Fruit fly (Drosophila melanogaster): ENCODE results near the gene CAH5.

CAH5 gene

dm6 chr3R:31308855-31309646 is 46.7 kb downstream of the CAH5 start (continued):
- no peak for TF ChIP-seq eyg (GFP tag; optimal IDR thresholded peaks at IDR 0.05)
- no peak for TF ChIP-seq CG2889 (GFP tag; IDR thresholded peaks at IDR 0.05)
- TF ChIP-seq Atf-2 (GFP tag; optimal IDR thresholded peaks at IDR 0.05): no peak
- 0 out of 3 replicates have a peak, but pooled peaks have one; percentile 43 for TF ChIP-seq CG17361 (GFP tag; IDR thresholded peaks at IDR 0.05)
- TF ChIP-seq CG17186 (GFP tag; optimal IDR thresholded peaks at IDR 0.05): no peak
- TF ChIP-seq CG12236 (GFP tag; optimal IDR thresholded peaks at IDR 0.05): peak; percentile 50
- peak; percentile 52 for TF ChIP-seq Sox100B (GFP tag; optimal IDR thresholded peaks at IDR 0.05)
- no peak for TF ChIP-seq CG14860 (GFP tag; IDR thresholded peaks at IDR 0.05; ENCODE audit: partially characterized antibody)
- TF ChIP-seq Sox102F (GFP tag; optimal IDR thresholded peaks at IDR 0.05): peak; percentile 30
- TF ChIP-seq Nf-YA (GFP tag; IDR thresholded peaks at IDR 0.05): 0 out of 2 replicates have a peak, but pooled peaks have one; percentile 36
- peak; percentile 85 for TF ChIP-seq ATbp (GFP tag; optimal IDR thresholded peaks at IDR 0.05)
- no peak for TF ChIP-seq sqz (GFP tag; optimal IDR thresholded peaks at IDR 0.05)
- no peak for TF ChIP-seq CG6765 (GFP tag; optimal IDR thresholded peaks at IDR 0.05)
- peak; percentile 60 for TF ChIP-seq HLHmδ (GFP tag; optimal IDR thresholded peaks at IDR 0.05)
- TF ChIP-seq slou (GFP tag; optimal IDR thresholded peaks at IDR 0.05): no peak
- TF ChIP-seq CG2202 (tag; optimal IDR thresholded peaks at IDR 0.05): peak; percentile 69
- TF ChIP-seq lov (optimal IDR thresholded peaks at IDR 0.05): no peak
- TF ChIP-seq lov (GFP tag; IDR thresholded peaks at IDR 0.05): peak; percentile 72; the same call in 1 of the 3 replicates
- peak; percentile 50 for TF ChIP-seq unpg (GFP tag; optimal IDR thresholded peaks at IDR 0.05)
- peak; percentile 41 for TF ChIP-seq CG2712 (tag; optimal IDR thresholded peaks at IDR 0.05)
- TF ChIP-seq kah (GFP tag; optimal IDR thresholded peaks at IDR 0.05): peak; percentile 16
- TF ChIP-seq CG12155 (GFP tag; optimal IDR thresholded peaks at IDR 0.05): no peak
- TF ChIP-seq CG43689 (GFP tag; IDR thresholded peaks at IDR 0.05): 0 out of 2 replicates have a peak, but pooled peaks have one; percentile 12
- TF ChIP-seq CG3995 (GFP tag; optimal IDR thresholded peaks at IDR 0.05): no peak
- TF ChIP-seq chif (GFP tag; optimal IDR thresholded peaks at IDR 0.05): peak in 1 of 2 experiments; percentile 27
- no peak for TF ChIP-seq HLH4C (GFP tag; IDR thresholded peaks at IDR 0.05; ENCODE audit: partially characterized antibody)
- peak; percentile 15 for TF ChIP-seq CG18619 (GFP tag; optimal IDR thresholded peaks at IDR 0.05)
- peak; percentile 59 for TF ChIP-seq PHDP (tag; optimal IDR thresholded peaks at IDR 0.05)
- TF ChIP-seq CG8944 (GFP tag; optimal IDR thresholded peaks at IDR 0.05): peak; percentile 29
- peak; percentile 58 for TF ChIP-seq CG7987 (GFP tag; optimal IDR thresholded peaks at IDR 0.05)
- TF ChIP-seq CG12299 (tag; optimal IDR thresholded peaks at IDR 0.05): peak; percentile 37
- TF ChIP-seq kay (GFP tag; optimal IDR thresholded peaks at IDR 0.05): no peak
- TF ChIP-seq CG31365 (tag; optimal IDR thresholded peaks at IDR 0.05): no peak
- peak; percentile 38 for TF ChIP-seq org-1 (GFP tag; optimal IDR thresholded peaks at IDR 0.05)
- TF ChIP-seq CG33213 (GFP tag; optimal IDR thresholded peaks at IDR 0.05): peak; percentile 17
- TF ChIP-seq lab (GFP tag; optimal IDR thresholded peaks at IDR 0.05): peak; percentile 41
- TF ChIP-seq CG11504 (tag; optimal IDR thresholded peaks at IDR 0.05): peak; percentile 41
- TF ChIP-seq corto (GFP tag; optimal IDR thresholded peaks at IDR 0.05): peak; percentile 50
- TF ChIP-seq nerfin-1 (tag; optimal IDR thresholded peaks at IDR 0.05): peak; percentile 69
- no peak for TF ChIP-seq pan (optimal IDR thresholded peaks at IDR 0.05)
- peak in 1 of 2 experiments; percentile 21 for TF ChIP-seq pan (GFP tag; optimal IDR thresholded peaks at IDR 0.05 in 1 of 2, IDR thresholded peaks at IDR 0.05 in 1 of 2)
- peak; percentile 68 for TF ChIP-seq CG2875 (GFP tag; optimal IDR thresholded peaks at IDR 0.05)
- TF ChIP-seq CG18764 (GFP tag; optimal IDR thresholded peaks at IDR 0.05): peak; percentile 49
- TF ChIP-seq CG4707 (GFP tag; optimal IDR thresholded peaks at IDR 0.05): peak; percentile 55
- TF ChIP-seq Hr78 (GFP tag; optimal IDR thresholded peaks at IDR 0.05): peak in 1 of 2 experiments; percentile 42
- peak; percentile 39; the same call in 1 of the 2 replicates for TF ChIP-seq seq (GFP tag; IDR thresholded peaks at IDR 0.05)
- TF ChIP-seq CG13424 (tag; optimal IDR thresholded peaks at IDR 0.05): peak; percentile 43
- peak; percentile 34 for TF ChIP-seq CG7556 (GFP tag; optimal IDR thresholded peaks at IDR 0.05)
